Worm (Caenorhabditis elegans) whole organism, late embryonic: Measurements from ENCODE around the gene lgc-43.

Experiments
- ama-1 ChIP-seq: fragments of 150-350 bp; optimal IDR thresholded peaks from 2 replicates; lab custom pipeline; 2014
- ceh-22 ChIP-seq: sonication (generic microtip); optimal IDR thresholded peaks from 2 replicates; lab custom pipeline; 2017; ENCODE audit warnings: missing biosample characterization, missing genetic modification characterization
- ceh-9 ChIP-seq: sonication (generic microtip); optimal IDR thresholded peaks from 2 replicates; lab custom pipeline; 2016; ENCODE audit warnings: mild to moderate bottlenecking, missing genetic modification characterization, inconsistent platforms, missing compliant biosample characterization
- dmd-4 ChIP-seq: sonication (generic microtip); optimal IDR thresholded peaks from 2 replicates; lab custom pipeline; 2016; ENCODE audit warnings: borderline replicate concordance, missing genetic modification characterization, missing compliant biosample characterization
- dve-1 ChIP-seq: sonication (generic microtip); optimal IDR thresholded peaks from 2 replicates; lab custom pipeline; 2017; ENCODE audit warnings: antibody characterized with exemption, mild to moderate bottlenecking, missing genetic modification characterization, missing compliant biosample characterization
- elt-4 ChIP-seq: sonication (generic microtip); optimal IDR thresholded peaks from 2 replicates; lab custom pipeline; 2016; ENCODE audit warnings: missing genetic modification characterization, missing compliant biosample characterization
- fkh-6 ChIP-seq: sonication (generic microtip); optimal IDR thresholded peaks from 2 replicates; lab custom pipeline; 2016; ENCODE audit warnings: missing genetic modification characterization, missing compliant biosample characterization
- hlh-30 ChIP-seq: sonication (generic microtip); optimal IDR thresholded peaks from 2 replicates; lab custom pipeline; 2017; ENCODE audit warnings: antibody characterized with exemption, missing genetic modification characterization, missing compliant biosample characterization; ENCODE audit not compliant: insufficient read depth
- lim-6 ChIP-seq: sonication (generic microtip); optimal IDR thresholded peaks from 2 replicates; lab custom pipeline; 2016; ENCODE audit warnings: missing genetic modification characterization, missing compliant biosample characterization
- nfya-1 ChIP-seq: sonication (generic microtip); optimal IDR thresholded peaks from 2 replicates; lab custom pipeline; 2017; ENCODE audit warnings: missing genetic modification characterization, mild to moderate bottlenecking, missing compliant biosample characterization, antibody characterized with exemption, moderate library complexity
- pha-4 ChIP-seq: fragments of 150-350 bp; optimal IDR thresholded peaks from 2 replicates; lab custom pipeline; 2018; ENCODE audit warnings: missing biosample characterization, missing genetic modification reagents, missing genetic modification characterization
- unc-86 ChIP-seq: sonication (generic microtip); optimal IDR thresholded peaks from 2 replicates; lab custom pipeline; 2016; ENCODE audit warnings: missing genetic modification characterization, missing compliant biosample characterization

DNA sequence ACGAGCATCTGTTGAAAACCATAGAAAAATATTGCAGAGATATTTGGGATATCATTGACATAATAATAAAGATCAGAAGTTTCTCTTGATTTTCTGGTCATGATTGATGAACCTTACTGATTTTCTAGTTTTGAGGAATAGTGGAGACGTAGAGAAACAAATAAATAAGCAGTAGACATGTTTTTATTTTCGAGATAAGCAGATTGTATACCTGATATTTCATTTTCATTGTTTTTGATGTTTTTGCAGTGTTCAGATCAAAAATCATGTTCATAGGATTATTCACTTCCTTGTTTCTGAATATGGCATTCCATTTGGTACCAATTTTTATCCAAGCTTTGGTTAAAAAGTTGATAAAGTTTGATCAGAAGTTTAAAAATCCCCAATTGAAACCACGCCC is 39.9 kb upstream of the lgc-43 start, which contains the start of gene T07G12.4:
- TF ChIP-seq pha-4 (no peak), hlh-30 (no peak), fkh-6 (no peak), nfya-1 (no peak), dmd-4 (tag; lab: Kevin White, UChicago) (no peak), unc-86 (tag; lab: Kevin White, UChicago) (no peak), elt-4 (tag; lab: Kevin White, UChicago) (no peak), ama-1 (lab: Kevin White, UChicago) (no peak), ceh-9 (tag; lab: Kevin White, UChicago) (no peak), ceh-22 (tag; lab: Kevin White, UChicago) (no peak), dve-1 (tag; lab: Kevin White, UChicago) (no peak), lim-6 (tag; lab: Kevin White, UChicago) (no peak)
